Fruit fly (Drosophila melanogaster) whole organism, embryonic: ENCODE measurements around the gene Atat.

Source experiments
- Awh ChIP-seq: fragments of 200-800 bp; sonication (Bioruptor generic); IDR thresholded peaks from 2 replicates; pipeline ENCODE4, ENCODE4 v1.3.6; 2022; ENCODE audit warnings: missing biosample characterization, missing genetic modification characterization
- BtbVII ChIP-seq: fragments of 200-800 bp; sonication (Bioruptor generic); optimal IDR thresholded peaks from 3 replicates; lab custom pipeline; 2017; ENCODE audit warnings: missing biosample characterization, mild to moderate bottlenecking, missing genetic modification characterization
- CG11456 ChIP-seq: fragments of 200-800 bp; sonication (Bioruptor generic); IDR thresholded peaks from 3 replicates; pipeline ENCODE4 v1.3.6; 2022; ENCODE audit warnings: missing biosample characterization, missing genetic modification characterization
- CG12219 ChIP-seq: fragments of 200-800 bp; sonication (Bioruptor generic); optimal IDR thresholded peaks from 3 replicates; lab custom pipeline; 2018; ENCODE audit warnings: missing biosample characterization, mild to moderate bottlenecking, missing genetic modification characterization
- CG13287 ChIP-seq: fragments of 200-800 bp; sonication (Bioruptor generic); IDR thresholded peaks from 2 replicates; pipeline ENCODE4 v1.3.6; 2022; ENCODE audit warnings: missing biosample characterization, missing genetic modification characterization; ENCODE audit not compliant: partially characterized antibody
- CG13775 ChIP-seq: fragments of 200-800 bp; sonication (Bioruptor generic); optimal IDR thresholded peaks from 3 replicates; lab custom pipeline; 2017; ENCODE audit warnings: missing biosample characterization, mild to moderate bottlenecking, missing genetic modification characterization
- CG13894 ChIP-seq: fragments of 200-800 bp; sonication (Bioruptor generic); optimal IDR thresholded peaks from 3 replicates; lab custom pipeline; 2018; ENCODE audit warnings: missing biosample characterization, mild to moderate bottlenecking, missing genetic modification characterization, moderate library complexity
- CG14014 ChIP-seq: fragments of 200-800 bp; sonication (Bioruptor generic); IDR thresholded peaks from 2 replicates; pipeline ENCODE4 v1.3.6; 2022; ENCODE audit warnings: missing biosample characterization, missing genetic modification characterization
- CG14050 ChIP-seq: fragments of 200-800 bp; sonication (Bioruptor generic); IDR thresholded peaks from 3 replicates; pipeline ENCODE4 v1.3.6; 2022; ENCODE audit warnings: missing biosample characterization, missing genetic modification characterization
- CG14710 ChIP-seq: fragments of 200-800 bp; sonication (Bioruptor generic); optimal IDR thresholded peaks from 3 replicates; lab custom pipeline; 2019; ENCODE audit warnings: missing biosample characterization, mild to moderate bottlenecking, missing genetic modification characterization, moderate library complexity
- CG15011 ChIP-seq: fragments of 200-800 bp; sonication (Bioruptor generic); optimal IDR thresholded peaks from 3 replicates; lab custom pipeline; 2018; ENCODE audit warnings: missing biosample characterization, mild to moderate bottlenecking, missing genetic modification characterization
- CG15073 ChIP-seq: fragments of 200-800 bp; sonication (Bioruptor generic); optimal IDR thresholded peaks from 2 replicates; lab custom pipeline; 2016; ENCODE audit warnings: missing biosample characterization, missing genetic modification characterization
- CG15601 ChIP-seq: fragments of 200-800 bp; sonication (Bioruptor generic); optimal IDR thresholded peaks from 3 replicates; lab custom pipeline; 2019; ENCODE audit warnings: missing biosample characterization, mild to moderate bottlenecking, missing genetic modification characterization, moderate library complexity
- CG15696 ChIP-seq: fragments of 200-800 bp; sonication (Bioruptor generic); optimal IDR thresholded peaks from 2 replicates; lab custom pipeline; 2019; ENCODE audit warnings: missing biosample characterization, mild to moderate bottlenecking, missing genetic modification characterization, moderate library complexity
- CG16863 ChIP-seq: fragments of 200-800 bp; sonication (Bioruptor generic); optimal IDR thresholded peaks from 3 replicates; lab custom pipeline; 2016; ENCODE audit warnings: missing biosample characterization, missing genetic modification characterization
- CG17186 ChIP-seq: fragments of 200-800 bp; sonication (Bioruptor generic); optimal IDR thresholded peaks from 3 replicates; lab custom pipeline; 2017; ENCODE audit warnings: missing biosample characterization, missing genetic modification reagents, missing genetic modification characterization
- CG33213 ChIP-seq: fragments of 200-800 bp; sonication (Bioruptor generic); optimal IDR thresholded peaks from 3 replicates; lab custom pipeline; 2016; ENCODE audit warnings: missing biosample characterization, missing genetic modification characterization
- CG4820 ChIP-seq: fragments of 200-800 bp; sonication (Bioruptor generic); optimal IDR thresholded peaks from 3 replicates; lab custom pipeline; 2016; ENCODE audit warnings: missing biosample characterization, missing genetic modification characterization
- CG6175 ChIP-seq: fragments of 200-800 bp; sonication (Bioruptor generic); IDR thresholded peaks from 3 replicates; pipeline ENCODE4 v1.3.6; 2022; ENCODE audit warnings: missing biosample characterization, missing genetic modification characterization
- CG6272 ChIP-seq: fragments of 200-800 bp; sonication (Bioruptor generic); IDR thresholded peaks from 2 replicates; pipeline ENCODE4 v1.3.6; 2022; ENCODE audit warnings: missing biosample characterization, missing genetic modification characterization
- CG7786 ChIP-seq: fragments of 200-800 bp; sonication (Bioruptor generic); optimal IDR thresholded peaks from 2 replicates; lab custom pipeline; 2016; ENCODE audit warnings: missing biosample characterization, missing genetic modification characterization
- Camta ChIP-seq: fragments of 200-800 bp; sonication (Bioruptor generic); optimal IDR thresholded peaks from 2 replicates; lab custom pipeline; 2016; ENCODE audit warnings: missing biosample characterization, missing genetic modification characterization
- Chrac-16 ChIP-seq: fragments of 200-800 bp; sonication (Bioruptor generic); optimal IDR thresholded peaks from 3 replicates; lab custom pipeline; 2016; ENCODE audit warnings: missing biosample characterization, missing genetic modification characterization
- E2f2 ChIP-seq: fragments of 200-800 bp; sonication (Bioruptor generic); IDR thresholded peaks from 2 replicates; pipeline ENCODE4 v1.3.6; 2022; ENCODE audit warnings: missing biosample characterization, missing genetic modification characterization
- Ets97D ChIP-seq: fragments of 200-800 bp; sonication (Bioruptor generic); optimal IDR thresholded peaks from 3 replicates; lab custom pipeline; 2016; ENCODE audit warnings: missing biosample characterization, missing genetic modification characterization
- Jarid2 ChIP-seq: fragments of 200-800 bp; sonication (Bioruptor generic); optimal IDR thresholded peaks from 3 replicates; lab custom pipeline; 2017; ENCODE audit warnings: mild to moderate bottlenecking, missing biosample characterization, missing genetic modification reagents, missing genetic modification characterization
- NfI ChIP-seq: fragments of 200-800 bp; sonication (Bioruptor generic); optimal IDR thresholded peaks from 3 replicates; lab custom pipeline; 2018; ENCODE audit warnings: missing biosample characterization, mild to moderate bottlenecking, missing genetic modification characterization, moderate library complexity
- Poxn ChIP-seq: fragments of 200-800 bp; sonication (Bioruptor generic); IDR thresholded peaks from 2 replicates; pipeline ENCODE4 v1.3.6; 2022; ENCODE audit warnings: missing biosample characterization, missing genetic modification characterization
- Xrp1 ChIP-seq: fragments of 200-800 bp; sonication (Bioruptor generic); IDR thresholded peaks from 2 replicates; pipeline ENCODE4 v1.3.6; 2022; ENCODE audit warnings: missing biosample characterization, missing genetic modification characterization
- ato ChIP-seq: fragments of 200-800 bp; sonication (Bioruptor generic); IDR thresholded peaks from 2 replicates; pipeline ENCODE4 v1.3.6; 2022; ENCODE audit warnings: missing biosample characterization, missing genetic modification characterization; ENCODE audit not compliant: partially characterized antibody
- ewg ChIP-seq: fragments of 200-800 bp; sonication (Bioruptor generic); optimal IDR thresholded peaks from 3 replicates; lab custom pipeline; 2017; ENCODE audit warnings: mild to moderate bottlenecking, missing biosample characterization, missing genetic modification reagents, missing genetic modification characterization
- eyg ChIP-seq: fragments of 200-800 bp; sonication (Bioruptor generic); optimal IDR thresholded peaks from 3 replicates; lab custom pipeline; 2016; ENCODE audit warnings: missing biosample characterization, missing genetic modification characterization
- fd102C ChIP-seq: fragments of 200-800 bp; sonication (Bioruptor generic); optimal IDR thresholded peaks from 2 replicates; lab custom pipeline; 2018; ENCODE audit warnings: missing biosample characterization, mild to moderate bottlenecking, missing genetic modification characterization, moderate library complexity
- fd3F ChIP-seq: fragments of 200-800 bp; sonication (Bioruptor generic); optimal IDR thresholded peaks from 2 replicates; lab custom pipeline; 2018; ENCODE audit warnings: missing biosample characterization, mild to moderate bottlenecking, missing genetic modification characterization, moderate library complexity
- fd64A ChIP-seq: fragments of 200-800 bp; sonication (Bioruptor generic); optimal IDR thresholded peaks from 3 replicates; lab custom pipeline; 2018; ENCODE audit warnings: missing biosample characterization, mild to moderate bottlenecking, missing genetic modification characterization
- gcm2 ChIP-seq: fragments of 200-800 bp; sonication (Bioruptor generic); optimal IDR thresholded peaks from 2 replicates; lab custom pipeline; 2016; ENCODE audit warnings: missing biosample characterization, missing genetic modification characterization
- her ChIP-seq: fragments of 200-800 bp; sonication (Bioruptor generic); optimal IDR thresholded peaks from 2 replicates; lab custom pipeline; 2016; ENCODE audit warnings: missing biosample characterization, missing genetic modification characterization
- lov ChIP-seq, 2 experiments: fragments of 200-800 bp in 1 of 2; fragments of >200 bp in 1 of 2; sonication (Bioruptor generic) in 1 of 2; IDR thresholded peaks in 1 of 2; optimal IDR thresholded peaks in 1 of 2; 2 replicates in 1 of 2; 3 replicates in 1 of 2; pipeline versions ENCODE4 v1.3.6 to Lab custom; 2017 to 2022; ENCODE audit warnings: missing biosample characterization in 1 of 2, missing genetic modification characterization in 1 of 2
- pum ChIP-seq: fragments of 200-800 bp; sonication (Bioruptor generic); optimal IDR thresholded peaks from 2 replicates; lab custom pipeline; 2016; ENCODE audit warnings: missing biosample characterization, missing genetic modification characterization
- slp2 ChIP-seq: fragments of 200-800 bp; sonication (Bioruptor generic); optimal IDR thresholded peaks from 2 replicates; lab custom pipeline; 2016; ENCODE audit warnings: missing biosample characterization, missing genetic modification characterization

Gene Atat

dm6 chr3L:9373374-9374004 is 53.1 kb downstream of the Atat start (continued):
- TF ChIP-seq ewg (peak; percentile 60), CG12219 (peak; percentile 44), Ets97D (no peak), CG15601 (tag; lab: Kevin White, UChicago) (peak; percentile 64), CG13894 (tag; lab: Kevin White, UChicago) (peak; percentile 61), CG11456 (0 out of 3 replicates have a peak, but pooled peaks have one; percentile 66), CG6272 (GFP tag; lab: Robert Waterston, UW) (no peak), Chrac-16 (peak; percentile 17), CG14050 (peak; percentile 59), fd64A (GFP tag; lab: Kevin White, UChicago) (no peak), CG15011 (GFP tag; lab: Kevin White, UChicago) (peak; percentile 21), E2f2 (GFP tag; lab: Robert Waterston, UW) (peak; percentile 41; the same call in 1 of the 2 replicates), CG6175 (GFP tag; lab: Robert Waterston, UW) (no peak), CG15073 (no peak), CG14014 (GFP tag; lab: Robert Waterston, UW) (peak; percentile 70; the same call in 1 of the 2 replicates), eyg (no peak), CG17186 (GFP tag; lab: Kevin White, UChicago) (no peak), Awh (GFP tag; lab: Robert Waterston, UW) (peak; percentile 87), pum (GFP tag; lab: Kevin White, UChicago) (no peak), Camta (GFP tag; lab: Kevin White, UChicago) (no peak), lov (optimal IDR thresholded peaks at IDR 0.05; lab: Kevin White, UChicago) (no peak), lov (GFP tag; IDR thresholded peaks at IDR 0.05; lab: Robert Waterston, UW) (peak; percentile 46; the same call in 1 of the 3 replicates), BtbVII (GFP tag; lab: Kevin White, UChicago) (peak; percentile 73), CG15696 (no peak), Jarid2 (GFP tag; lab: Kevin White, UChicago) (peak; percentile 9), her (GFP tag; lab: Kevin White, UChicago) (no peak), CG4820 (GFP tag; lab: Kevin White, UChicago) (peak; percentile 59), CG14710 (peak; percentile 60), slp2 (GFP tag; lab: Kevin White, UChicago) (no peak), fd102C (GFP tag; lab: Kevin White, UChicago) (no peak), CG7786 (no peak), CG16863 (GFP tag; lab: Kevin White, UChicago) (peak; percentile 13), gcm2 (GFP tag; lab: Kevin White, UChicago) (no peak), CG13287 (GFP tag; lab: Robert Waterston, UW) (peak; percentile 52), NfI (GFP tag; lab: Kevin White, UChicago) (peak; percentile 67), CG13775 (GFP tag; lab: Kevin White, UChicago) (peak; percentile 56), fd3F (peak; percentile 4), Poxn (GFP tag; lab: Robert Waterston, UW) (no peak), Xrp1 (GFP tag; lab: Robert Waterston, UW) (peak; percentile 75), CG33213 (no peak), ato (no peak)
- TF ChIP-seq, all 482 proteins: peak for 270
